Worm (Caenorhabditis elegans) whole organism, dauer: Measurements from ENCODE around the gene T01G1.2.
"Not testable (repeated sequence)": the region's sequence is repeated elsewhere in the genome, so short reads cannot be mapped to it uniquely, and the experiment has no call there.

Source experiments
- unc-62 ChIP-seq: sonication (generic microtip); optimal IDR thresholded peaks from 2 replicates; lab custom pipeline; 2017; ENCODE audit warnings: missing biosample characterization, missing genetic modification reagents, missing genetic modification characterization

Gene T01G1.2

ce11 chrIV:11371645-11372044 lies 17.4 kb downstream of the T01G1.2 start, which contains the start of gene sec-31:
sec-31 (minus strand) TSS chrIV:11371792.
- no peak for TF ChIP-seq unc-62 (GFP tag; lab: Kevin White, UChicago)

ce11 chrIV:11372366-11372997 lies 18.3 kb downstream of the T01G1.2 start, which contains the start of gene cbd-1:
cbd-1 (plus strand) TSS chrIV:11372991.
- no peak for TF ChIP-seq unc-62 (GFP tag; lab: Kevin White, UChicago)

ce11 chrIV:11375713-11376112 lies 21.5 kb downstream of the T01G1.2 start:
- TF ChIP-seq unc-62 (GFP tag; lab: Kevin White, UChicago), result no peak

ce11 chrIV:11377439-11377838 lies 23.2 kb downstream of the T01G1.2 start:
- no peak for TF ChIP-seq unc-62 (GFP tag; lab: Kevin White, UChicago)

ce11 chrIV:11379254-11379653 lies 25.0 kb downstream of the T01G1.2 start, which contains the start of gene fbxb-76:
fbxb-76 (minus strand) TSS chrIV:11379354.
- no peak for TF ChIP-seq unc-62 (GFP tag; lab: Kevin White, UChicago)

ce11 chrIV:11388684-11389083 lies 34.5 kb downstream of the T01G1.2 start:
- TF ChIP-seq unc-62 (GFP tag; lab: Kevin White, UChicago), result no peak

- no peak for TF ChIP-seq unc-62 (GFP tag; lab: Kevin White, UChicago)
Measured at ce11 chrIV:11394243-11394642, 40.0 kb downstream of the T01G1.2 start, which contains the start of gene tag-89. tag-89 (plus strand) TSS chrIV:11394543.

- not testable (repeated sequence) for TF ChIP-seq unc-62 (GFP tag; lab: Kevin White, UChicago)
Measured at ce11 chrIV:11398267-11398825, 44.1 kb downstream of the T01G1.2 start, which contains the start of gene dsl-6. dsl-6 (minus strand) TSS chrIV:11398317.

ce11 chrIV:11401482-11401881 lies 47.3 kb downstream of the T01G1.2 start:
- TF ChIP-seq unc-62 (GFP tag; lab: Kevin White, UChicago), result no peak

ce11 chrIV:11403288-11403991 lies 49.2 kb downstream of the T01G1.2 start, which contains the start of the genes memi-3 and cyp-31A2:
memi-3 (minus strand) TSS chrIV:11403338.
cyp-31A2 (plus strand) TSS chrIV:11403961.
- no peak for TF ChIP-seq unc-62 (GFP tag; lab: Kevin White, UChicago)
